Worm (Caenorhabditis elegans) whole organism, mixed stage, embryonic: ENCODE data around the gene Y66C5A.2.
A peak's percentile ranks its signal among the peaks of the same experiment; 100 is the strongest.

Experiments used
- bed-3 ChIP-seq: fragments of 200-800 bp; sonication (Bioruptor generic); optimal IDR thresholded peaks from 3 replicates; lab custom pipeline; 2018; ENCODE audit warnings: mild to moderate bottlenecking, missing genetic modification characterization, moderate library complexity, missing compliant biosample characterization
- blmp-1 ChIP-seq: fragments of 150-350 bp; optimal IDR thresholded peaks from 2 replicates; lab custom pipeline; 2014; ENCODE audit warnings: missing biosample characterization, missing genetic modification characterization
- ceh-39 ChIP-seq: fragments of 150-350 bp; optimal IDR thresholded peaks from 2 replicates; lab custom pipeline; 2014; ENCODE audit warnings: missing biosample characterization, missing genetic modification characterization
- ceh-83 ChIP-seq: fragments of 200-800 bp; sonication (Bioruptor generic); optimal IDR thresholded peaks from 2 replicates; lab custom pipeline; 2018; ENCODE audit warnings: mild to moderate bottlenecking, missing genetic modification characterization, missing compliant biosample characterization
- cnd-1 ChIP-seq: fragments of 200-800 bp; sonication (Bioruptor generic); optimal IDR thresholded peaks from 2 replicates; lab custom pipeline; 2018; ENCODE audit warnings: mild to moderate bottlenecking, missing genetic modification characterization, missing compliant biosample characterization
- drap-1 ChIP-seq: fragments of 200-800 bp; sonication (Bioruptor generic); optimal IDR thresholded peaks from 3 replicates; lab custom pipeline; 2018; ENCODE audit warnings: mild to moderate bottlenecking, missing genetic modification characterization, missing compliant biosample characterization
- elt-3 ChIP-seq: fragments of 150-350 bp; optimal IDR thresholded peaks from 2 replicates; lab custom pipeline; 2014; ENCODE audit warnings: missing biosample characterization, missing genetic modification characterization
- flh-1 ChIP-seq: fragments of 200-800 bp; sonication (Bioruptor generic); optimal IDR thresholded peaks from 2 replicates; lab custom pipeline; 2018; ENCODE audit warnings: mild to moderate bottlenecking, missing genetic modification characterization, moderate library complexity, missing compliant biosample characterization
- hlh-1 ChIP-seq: fragments of 150-350 bp; optimal IDR thresholded peaks from 2 replicates; lab custom pipeline; 2014; ENCODE audit warnings: missing biosample characterization, missing genetic modification reagents, missing genetic modification characterization
- lin-13 ChIP-seq: fragments of 150-350 bp; optimal IDR thresholded peaks from 2 replicates; lab custom pipeline; 2014; ENCODE audit warnings: missing biosample characterization, missing genetic modification characterization
- lin-32 ChIP-seq: fragments of 200-800 bp; sonication (Bioruptor generic); optimal IDR thresholded peaks from 2 replicates; lab custom pipeline; 2018; ENCODE audit warnings: mild to moderate bottlenecking, missing genetic modification characterization, missing compliant biosample characterization
- lsy-2 ChIP-seq: fragments of 150-350 bp; optimal IDR thresholded peaks from 2 replicates; lab custom pipeline; 2014; ENCODE audit warnings: missing biosample characterization, missing genetic modification characterization
- mab-5 ChIP-seq: fragments of 150-350 bp; optimal IDR thresholded peaks from 2 replicates; lab custom pipeline; 2014; ENCODE audit warnings: missing biosample characterization, missing genetic modification characterization
- mls-2 ChIP-seq: sonication (generic microtip); optimal IDR thresholded peaks from 2 replicates; lab custom pipeline; 2016; ENCODE audit warnings: mild to moderate bottlenecking, missing genetic modification characterization, moderate library complexity, missing compliant biosample characterization
- nhr-12 ChIP-seq: fragments of 150-350 bp; optimal IDR thresholded peaks from 2 replicates; lab custom pipeline; 2014; ENCODE audit warnings: missing biosample characterization, missing genetic modification characterization
- nhr-2 ChIP-seq: fragments of 150-350 bp; optimal IDR thresholded peaks from 2 replicates; lab custom pipeline; 2014; ENCODE audit warnings: missing biosample characterization, missing genetic modification characterization
- nhr-237 ChIP-seq: fragments of 150-350 bp; optimal IDR thresholded peaks from 2 replicates; lab custom pipeline; 2014; ENCODE audit warnings: missing biosample characterization, missing genetic modification characterization
- nhr-28 ChIP-seq: fragments of 150-350 bp; optimal IDR thresholded peaks from 2 replicates; lab custom pipeline; 2014; ENCODE audit warnings: missing biosample characterization, missing genetic modification characterization
- nhr-76 ChIP-seq: sonication (generic microtip); optimal IDR thresholded peaks from 2 replicates; lab custom pipeline; 2017; ENCODE audit warnings: missing biosample characterization, missing genetic modification characterization
- pha-4 ChIP-seq: fragments of 150-350 bp; optimal IDR thresholded peaks from 2 replicates; lab custom pipeline; 2018; ENCODE audit warnings: missing biosample characterization, missing genetic modification reagents, missing genetic modification characterization
- sem-2 ChIP-seq: fragments of 200-800 bp; sonication (Bioruptor generic); optimal IDR thresholded peaks from 2 replicates; lab custom pipeline; 2018; ENCODE audit warnings: mild to moderate bottlenecking, missing genetic modification characterization, missing compliant biosample characterization
- snpc-4 ChIP-seq: fragments of 150-350 bp; optimal IDR thresholded peaks from 2 replicates; lab custom pipeline; 2014; ENCODE audit warnings: missing biosample characterization, missing genetic modification characterization
- sptf-1 ChIP-seq: sonication (generic microtip); optimal IDR thresholded peaks from 2 replicates; lab custom pipeline; 2017; ENCODE audit warnings: mild to moderate bottlenecking, missing genetic modification characterization, moderate library complexity, missing compliant biosample characterization
- tbx-8 ChIP-seq: fragments of 200-800 bp; sonication (Bioruptor generic); optimal IDR thresholded peaks from 2 replicates; lab custom pipeline; 2018; ENCODE audit warnings: mild to moderate bottlenecking, missing genetic modification characterization, moderate library complexity, missing compliant biosample characterization
- unc-120 ChIP-seq: sonication (generic microtip); optimal IDR thresholded peaks from 2 replicates; lab custom pipeline; 2017; ENCODE audit warnings: missing genetic modification characterization, missing compliant biosample characterization; ENCODE audit not compliant: poor library complexity, severe bottlenecking
- unc-39 ChIP-seq: fragments of 150-350 bp; optimal IDR thresholded peaks from 2 replicates; lab custom pipeline; 2014; ENCODE audit warnings: missing biosample characterization, missing genetic modification characterization
- unc-62 ChIP-seq: fragments of 150-350 bp; optimal IDR thresholded peaks from 2 replicates; lab custom pipeline; 2014; ENCODE audit warnings: missing biosample characterization, missing genetic modification reagents, missing genetic modification characterization
- zip-8 ChIP-seq: fragments of 150-350 bp; optimal IDR thresholded peaks from 2 replicates; lab custom pipeline; 2014; ENCODE audit warnings: missing biosample characterization, missing genetic modification characterization
- ztf-11 ChIP-seq: fragments of 150-350 bp; optimal IDR thresholded peaks from 2 replicates; lab custom pipeline; 2014; ENCODE audit warnings: missing biosample characterization, missing genetic modification characterization

Gene Y66C5A.2

DNA sequence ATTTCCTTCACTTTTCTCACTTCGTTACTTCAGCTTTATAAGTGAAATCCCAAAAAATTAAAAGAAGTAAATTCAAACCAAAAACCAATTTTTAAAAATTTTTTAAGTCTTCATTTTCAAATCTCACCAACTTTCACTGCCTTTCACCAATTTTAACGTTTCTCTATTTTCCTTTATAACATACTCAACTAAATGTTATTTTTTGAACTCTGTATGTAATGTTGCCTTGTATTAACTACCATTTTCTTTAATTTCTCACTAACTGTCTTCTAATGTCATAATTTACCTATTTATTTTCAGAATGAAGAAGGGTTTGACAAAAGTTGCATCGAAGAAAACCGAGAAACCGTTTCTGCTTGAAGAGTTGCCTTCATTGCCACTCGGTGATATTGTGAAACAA, 15.8 kb upstream of the Y66C5A.2 start, which contains the start of gene F23D12.4:
TSS of gene F23D12.4 (plus strand) at position 301 of the 400 bp plus-strand sequence.
- TF ChIP-seq cnd-1 (no peak), unc-39 (no peak), tbx-8 (GFP tag; lab: Kevin White, UChicago) (no peak), unc-120 (tag; lab: Kevin White, UChicago) (no peak), flh-1 (GFP tag; lab: Kevin White, UChicago) (no peak), elt-3 (tag; lab: Kevin White, UChicago) (no peak), sem-2 (GFP tag; lab: Kevin White, UChicago) (no peak), mls-2 (tag; lab: Kevin White, UChicago) (no peak), lin-32 (GFP tag; lab: Kevin White, UChicago) (no peak), nhr-12 (tag; lab: Kevin White, UChicago) (no peak), hlh-1 (tag; lab: Kevin White, UChicago) (no peak), nhr-76 (tag; lab: Kevin White, UChicago) (no peak), mab-5 (no peak), snpc-4 (tag; lab: Kevin White, UChicago) (no peak)

DNA sequence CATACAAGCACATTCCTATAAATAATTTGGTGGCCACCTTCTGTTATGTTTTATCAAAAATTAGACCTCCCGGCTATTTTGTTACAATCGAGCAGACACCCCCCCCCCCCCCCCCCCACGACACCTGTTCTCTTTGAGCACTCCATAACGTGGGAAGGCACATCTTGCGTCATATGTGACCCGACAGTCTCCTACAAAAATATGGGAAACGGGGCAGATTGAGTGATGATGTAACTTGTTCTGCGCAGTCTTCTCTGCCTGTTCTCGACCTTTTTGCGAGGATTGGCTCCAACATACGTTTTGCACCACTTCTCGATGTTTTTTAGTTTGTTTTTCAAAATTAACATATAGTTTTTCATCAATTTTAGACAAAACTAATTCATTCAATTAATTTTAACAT, 13.0 kb upstream of the Y66C5A.2 start:
- no peak for TF ChIP-seq unc-62
- no peak for TF ChIP-seq mls-2 (tag; lab: Kevin White, UChicago)
- TF ChIP-seq nhr-2 (tag; lab: Kevin White, UChicago) = peak; percentile 54
- TF ChIP-seq pha-4 (tag; lab: Kevin White, UChicago) = no peak
- TF ChIP-seq sptf-1 (tag; lab: Kevin White, UChicago) = no peak
- no peak for TF ChIP-seq nhr-28 (tag; lab: Kevin White, UChicago)
- TF ChIP-seq cnd-1 = peak; percentile 52
- peak; percentile 33 for TF ChIP-seq hlh-1 (tag; lab: Kevin White, UChicago)
- no peak for TF ChIP-seq sem-2 (GFP tag; lab: Kevin White, UChicago)
- TF ChIP-seq bed-3 (GFP tag; lab: Kevin White, UChicago) = no peak
- TF ChIP-seq zip-8 = peak; percentile 88
- no peak for TF ChIP-seq unc-120 (tag; lab: Kevin White, UChicago)

DNA sequence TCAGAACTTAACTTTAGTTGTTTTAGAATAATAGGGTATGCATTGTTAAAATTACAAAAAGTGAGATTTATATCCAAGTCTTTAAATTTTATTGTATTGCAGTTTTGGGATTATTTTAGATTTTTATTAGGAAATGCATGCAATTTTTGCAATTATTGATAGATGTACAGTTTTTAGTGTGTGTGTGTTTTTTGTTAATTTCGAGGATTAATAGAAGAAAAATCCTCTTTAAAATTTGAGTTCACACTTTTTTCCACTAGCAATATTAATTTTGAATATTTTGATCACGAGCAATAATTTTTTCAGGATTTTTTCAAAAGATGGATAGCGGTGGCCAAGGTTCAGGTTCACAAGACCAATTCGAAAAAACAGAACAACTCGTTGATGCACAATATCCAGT, 12.6 kb upstream of the Y66C5A.2 start, which contains the start of gene jmjd-3.2:
TSS of gene jmjd-3.2 (plus strand) at position 301 of the 400 bp plus-strand sequence.
- TF ChIP-seq sptf-1 (tag; lab: Kevin White, UChicago) = no peak
- TF ChIP-seq nhr-76 (tag; lab: Kevin White, UChicago) = no peak
- no peak for TF ChIP-seq unc-62
- TF ChIP-seq lin-13 (tag; lab: Kevin White, UChicago) = no peak
- TF ChIP-seq nhr-28 (tag; lab: Kevin White, UChicago) = no peak
- TF ChIP-seq zip-8 = no peak
- TF ChIP-seq nhr-12 (tag; lab: Kevin White, UChicago) = no peak
- TF ChIP-seq pha-4 (tag; lab: Kevin White, UChicago) = no peak
- TF ChIP-seq unc-120 (tag; lab: Kevin White, UChicago) = no peak
- TF ChIP-seq bed-3 (GFP tag; lab: Kevin White, UChicago) = no peak
- no peak for TF ChIP-seq lsy-2 (tag; lab: Kevin White, UChicago)
- TF ChIP-seq, all 35 proteins: peak for 0

DNA sequence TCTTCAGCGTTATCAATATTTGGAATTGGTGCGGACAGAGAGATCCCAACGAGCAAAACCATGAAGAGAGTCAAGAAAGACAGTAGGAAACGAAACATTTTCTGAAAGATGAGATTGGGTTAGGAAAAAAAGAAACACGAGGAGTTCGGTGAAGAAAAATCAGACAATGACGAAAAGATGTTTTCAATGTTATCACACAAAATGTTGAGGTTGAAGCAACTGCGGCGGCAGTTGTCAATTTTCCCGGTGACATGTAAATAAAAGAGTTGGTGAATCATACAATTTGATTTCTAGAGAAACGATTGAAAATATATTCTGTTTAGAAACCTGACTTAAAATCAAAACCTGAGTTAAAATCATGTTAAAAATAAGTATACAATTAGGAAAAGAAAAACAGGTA, 6.8 kb upstream of the Y66C5A.2 start, which contains the start of gene F23D12.7:
TSS of gene F23D12.7 (minus strand) at position 101 of the 400 bp plus-strand sequence.
- TF ChIP-seq ceh-83 (no peak), hlh-1 (tag; lab: Kevin White, UChicago) (peak; percentile 52), mls-2 (tag; lab: Kevin White, UChicago) (no peak), cnd-1 (no peak), sem-2 (GFP tag; lab: Kevin White, UChicago) (no peak), mab-5 (no peak)

DNA sequence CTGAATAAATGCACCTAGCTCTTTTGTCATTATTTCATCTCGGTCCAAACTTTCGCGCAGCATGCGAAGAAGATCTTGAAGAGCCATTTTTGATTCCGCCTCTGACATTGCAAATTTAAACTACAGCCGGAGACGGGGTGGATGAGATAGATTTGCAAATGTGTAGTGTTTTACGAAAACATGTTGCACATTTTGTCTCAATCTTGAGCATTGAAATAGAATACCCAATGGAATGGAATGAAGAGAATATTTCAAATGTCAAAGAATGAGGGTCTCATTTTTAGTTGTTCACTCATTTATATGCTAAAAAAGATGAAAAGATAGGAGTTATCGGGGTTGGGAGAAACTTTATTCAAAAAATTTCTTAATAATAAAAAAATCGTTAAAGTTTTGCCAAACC, 5.1 kb upstream of the Y66C5A.2 start, which contains the start of gene Y66C5A.1:
TSS of gene Y66C5A.1 (minus strand) at position 101 of the 400 bp plus-strand sequence.
- TF ChIP-seq tbx-8 (GFP tag; lab: Kevin White, UChicago) (no peak), pha-4 (tag; lab: Kevin White, UChicago) (no peak), nhr-28 (tag; lab: Kevin White, UChicago) (no peak), ceh-83 (no peak), drap-1 (no peak), ceh-39 (tag; lab: Kevin White, UChicago) (no peak), nhr-237 (no peak), nhr-2 (tag; lab: Kevin White, UChicago) (no peak), zip-8 (no peak), sem-2 (GFP tag; lab: Kevin White, UChicago) (no peak), ztf-11 (tag; lab: Kevin White, UChicago) (no peak), lin-13 (tag; lab: Kevin White, UChicago) (no peak), blmp-1 (tag; lab: Kevin White, UChicago) (no peak), bed-3 (GFP tag; lab: Kevin White, UChicago) (no peak), lin-32 (GFP tag; lab: Kevin White, UChicago) (no peak), snpc-4 (tag; lab: Kevin White, UChicago) (no peak)
